Worm (Caenorhabditis elegans): Measurements from ENCODE around the gene enpl-1.
A peak's percentile ranks its signal among the peaks of the same experiment; 100 is the strongest.

Gene enpl-1

DNA sequence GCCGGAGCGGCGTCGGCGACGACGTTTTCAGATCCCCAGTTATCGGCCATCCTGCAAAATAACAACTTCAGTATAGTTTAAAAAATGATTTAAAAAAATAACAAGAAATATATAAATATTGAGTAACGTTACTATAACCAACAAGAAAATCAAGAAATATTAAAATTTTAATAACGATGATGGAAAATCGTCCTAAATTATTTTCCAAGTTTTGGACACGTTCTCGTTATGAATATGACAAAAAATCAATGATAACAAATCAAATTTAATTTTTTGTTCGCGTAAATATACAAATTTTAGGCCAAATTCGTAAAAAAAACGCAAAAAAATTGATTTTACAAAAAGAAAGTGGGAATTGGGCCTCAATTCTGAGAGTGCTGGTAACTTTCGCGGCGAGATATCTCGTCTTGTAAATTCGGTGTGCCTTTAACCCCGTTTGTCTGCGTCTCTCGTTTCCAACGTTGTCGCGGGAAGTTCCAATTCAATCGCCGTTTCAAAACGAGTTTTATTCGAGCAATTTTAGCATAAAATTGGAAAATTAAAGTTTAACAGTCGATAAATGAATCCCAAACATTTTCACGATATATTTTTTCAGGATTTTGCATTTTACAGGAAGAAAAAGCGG lies 8.0 kb upstream of the enpl-1 start, which contains the start of gene rps-5:
rps-5 (minus strand) TSS at position 51 of the 625 bp plus-strand sequence.
- peak; percentile 17 for TF ChIP-seq nhr-28 (tag; optimal IDR thresholded peaks at IDR 0.05)
- TF ChIP-seq nhr-6 (tag; optimal IDR thresholded peaks at IDR 0.05), result peak; percentile 58
- TF ChIP-seq lin-38 (GFP tag; IDR thresholded peaks at IDR 0.05), result peak; percentile 51
- TF ChIP-seq unc-62 (GFP tag; optimal IDR thresholded peaks at IDR 0.05 in 1 of 2), result peak in 1 of 2 experiments; percentile 87
- TF ChIP-seq unc-62 (tag; optimal IDR thresholded peaks at IDR 0.05), result no peak
- TF ChIP-seq lsy-2 (tag; optimal IDR thresholded peaks at IDR 0.05), result peak in 1 of 2 experiments; percentile 85
- TF ChIP-seq mep-1 (tag; optimal IDR thresholded peaks at IDR 0.05), result peak; percentile 47
- TF ChIP-seq saeg-2 (GFP tag; IDR thresholded peaks at IDR 0.05), result no peak
- TF ChIP-seq dve-1 (tag; optimal IDR thresholded peaks at IDR 0.05; ENCODE audit: insufficient read depth), result peak; percentile 46
- no peak for TF ChIP-seq T20F7.1 (GFP tag; optimal IDR thresholded peaks at IDR 0.05)
- TF ChIP-seq daf-12 (tag; optimal IDR thresholded peaks at IDR 0.05), result no peak
- no peak for TF ChIP-seq dmd-8 (GFP tag; IDR thresholded peaks at IDR 0.05)
- peak; percentile 22 for TF ChIP-seq nhr-11 (tag; optimal IDR thresholded peaks at IDR 0.05)
- peak; percentile 32 for TF ChIP-seq hlh-11 (tag; optimal IDR thresholded peaks at IDR 0.05)
- TF ChIP-seq daf-19 (GFP tag; conservative IDR thresholded peaks at IDR 0.05), result no peak
- peak; percentile 82 for TF ChIP-seq dpl-1 (GFP tag; optimal IDR thresholded peaks at IDR 0.05)
- TF ChIP-seq hmg-1.1 (GFP tag; IDR thresholded peaks at IDR 0.05), result 0 out of 2 replicates have a peak, but pooled peaks have one; percentile 55
- TF ChIP-seq spr-3 (GFP tag; optimal IDR thresholded peaks at IDR 0.05), result no peak
- TF ChIP-seq mxl-2 (GFP tag; conservative IDR thresholded peaks at IDR 0.05), result no peak
- no peak for TF ChIP-seq lin-15B (tag; optimal IDR thresholded peaks at IDR 0.05)
- peak; percentile 63 for TF ChIP-seq mes-2 (tag; optimal IDR thresholded peaks at IDR 0.05; ENCODE audit: poor library complexity, severe bottlenecking)
- peak; percentile 43 for TF ChIP-seq hlh-30 (tag; optimal IDR thresholded peaks at IDR 0.05; ENCODE audit: insufficient read depth)
- TF ChIP-seq hif-1 (tag; optimal IDR thresholded peaks at IDR 0.05), result peak in 1 of 2 experiments; percentile 25
- TF ChIP-seq snpc-1.2 (GFP tag; IDR thresholded peaks at IDR 0.05), result peak; percentile 50; the same call in 1 of the 2 replicates

DNA sequence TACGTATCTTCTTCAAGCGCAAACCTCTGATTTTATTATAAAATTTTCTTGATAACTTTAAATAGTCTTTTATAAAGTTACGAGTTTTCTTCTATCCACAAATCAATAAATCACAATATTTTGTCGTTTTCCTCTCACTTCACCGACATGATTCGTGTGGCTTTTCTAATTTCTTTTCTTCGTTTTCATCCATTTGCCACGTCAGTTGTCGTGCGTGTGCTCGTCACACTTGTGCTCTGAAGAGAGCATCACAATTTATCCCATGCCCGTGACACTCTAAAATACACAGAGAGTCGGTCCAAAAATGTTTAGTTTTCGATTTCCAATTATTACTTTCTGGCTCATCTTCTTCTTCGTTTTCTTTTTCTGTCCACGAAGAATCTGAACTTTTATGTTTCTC lies 7.2 kb upstream of the enpl-1 start:
- TF ChIP-seq F26F4.8 (GFP tag; conservative IDR thresholded peaks at IDR 0.05) (no peak), hlh-30 (tag; optimal IDR thresholded peaks at IDR 0.05; ENCODE audit: insufficient read depth) (peak; percentile 36), ztf-11 (tag; optimal IDR thresholded peaks at IDR 0.05) (no peak), lsy-2 (tag; optimal IDR thresholded peaks at IDR 0.05) (no peak)

- no peak for TF ChIP-seq ama-1 (optimal IDR thresholded peaks at IDR 0.05)
- TF ChIP-seq aly-2 (tag; optimal IDR thresholded peaks at IDR 0.05), result no peak
- no peak for TF ChIP-seq sdz-12 (GFP tag; optimal IDR thresholded peaks at IDR 0.05)
- TF ChIP-seq snpc-4 (tag; optimal IDR thresholded peaks at IDR 0.05), result no peak
- no peak for TF ChIP-seq nhr-41 (GFP tag; IDR thresholded peaks at IDR 0.05)
- no peak for TF ChIP-seq php-3 (GFP tag; IDR thresholded peaks at IDR 0.05)
- no peak for TF ChIP-seq mxl-2 (GFP tag; conservative IDR thresholded peaks at IDR 0.05)
- TF ChIP-seq ztf-11 (tag; optimal IDR thresholded peaks at IDR 0.05), result no peak
Measured at ce11 chrIV:11112641-11113040, 6.5 kb upstream of the enpl-1 start, which contains the start of gene clc-9. TSS of gene clc-9 (plus strand) at chrIV:11112941.

- TF ChIP-seq nhr-28 (tag; optimal IDR thresholded peaks at IDR 0.05), result peak; percentile 17
- TF ChIP-seq daf-16 (GFP tag; optimal IDR thresholded peaks at IDR 0.05), result no peak
- no peak for TF ChIP-seq daf-16 (tag; optimal IDR thresholded peaks at IDR 0.05)
Measured at ce11 chrIV:11119972-11120562, 969 bp downstream of the enpl-1 start.
